Worm (Caenorhabditis elegans) whole organism, young adult: ENCODE data around the gene sma-5.
A peak's percentile ranks its signal among the peaks of the same experiment; 100 is the strongest.

Experiments used
- B0035.1 ChIP-seq: sonication (generic microtip); optimal IDR thresholded peaks from 2 replicates; lab custom pipeline; 2016; ENCODE audit warnings: missing genetic modification characterization, mild to moderate bottlenecking, missing compliant biosample characterization, missing genotype, missing genetic modification reagents
- D2030.7 ChIP-seq: fragments of 200-800 bp; sonication (Bioruptor generic); IDR thresholded peaks from 2 replicates; pipeline ENCODE4 v1.3.6; 2022; ENCODE audit warnings: missing genetic modification reagents, missing genetic modification characterization, missing compliant biosample characterization
- F10E7.11 ChIP-seq: sonication (generic microtip); optimal IDR thresholded peaks from 2 replicates; lab custom pipeline; 2017; ENCODE audit warnings: mild to moderate bottlenecking, missing genetic modification characterization, moderate library complexity, missing compliant biosample characterization
- F37B4.10 ChIP-seq: fragments of 200-800 bp; sonication (Bioruptor generic); IDR thresholded peaks from 2 replicates; pipeline ENCODE4 v1.3.6; 2022; ENCODE audit warnings: missing genetic modification characterization, missing compliant biosample characterization
- F55B11.4 ChIP-seq: sonication (generic microtip); optimal IDR thresholded peaks from 2 replicates; lab custom pipeline; 2016; ENCODE audit warnings: missing compliant biosample characterization, missing genetic modification characterization, borderline replicate concordance; ENCODE audit not compliant: insufficient read depth
- F57A8.1 ChIP-seq: fragments of 200-800 bp; sonication (Bioruptor generic); optimal IDR thresholded peaks from 2 replicates; lab custom pipeline; 2018; ENCODE audit warnings: mild to moderate bottlenecking, missing genetic modification characterization, moderate library complexity, missing compliant biosample characterization
- K11D2.4 ChIP-seq: fragments of 200-800 bp; sonication (Bioruptor generic); IDR thresholded peaks from 2 replicates; pipeline ENCODE4 v1.3.6; 2022; ENCODE audit warnings: missing genetic modification reagents, missing genetic modification characterization, missing compliant biosample characterization
- K12H6.12 ChIP-seq: fragments of 200-800 bp; sonication (Bioruptor generic); optimal IDR thresholded peaks from 2 replicates; lab custom pipeline; 2018; ENCODE audit warnings: mild to moderate bottlenecking, missing genetic modification characterization, missing compliant biosample characterization
- T07F8.4 ChIP-seq: sonication (generic microtip); optimal IDR thresholded peaks from 2 replicates; lab custom pipeline; 2016; ENCODE audit warnings: mild to moderate bottlenecking, missing genetic modification characterization, moderate library complexity, missing compliant biosample characterization
- Y56A3A.18 ChIP-seq: fragments of 200-800 bp; sonication (Bioruptor generic); IDR thresholded peaks from 2 replicates; pipeline ENCODE4 v1.3.6; 2022; ENCODE audit warnings: missing genetic modification reagents, missing genetic modification characterization, missing compliant biosample characterization
- Y67H2A.10 ChIP-seq: fragments of 200-800 bp; sonication (Bioruptor generic); conservative IDR thresholded peaks from 2 replicates; pipeline ENCODE4 v1.3.6; 2022; ENCODE audit warnings: missing genetic modification reagents, missing genetic modification characterization, missing compliant biosample characterization
- ama-1 ChIP-seq, 3 experiments: fragments of 150-350 bp in 1 of 3; sonication (generic microtip) in 2 of 3; optimal IDR thresholded peaks; 2 replicates each; lab custom pipeline; 2014 to 2018; ENCODE audit warnings: missing biosample characterization in 2 of 3, missing genetic modification characterization in 2 of 3, missing genetic modification reagents in 2 of 3
- aptf-2 ChIP-seq: fragments of 200-800 bp; sonication (Bioruptor generic); conservative IDR thresholded peaks from 2 replicates; pipeline ENCODE4 v1.3.6; 2022; ENCODE audit warnings: missing genetic modification reagents, missing genetic modification characterization, missing compliant biosample characterization
- atf-7 ChIP-seq: sonication (generic microtip); optimal IDR thresholded peaks from 2 replicates; lab custom pipeline; 2017; ENCODE audit warnings: mild to moderate bottlenecking, missing genetic modification characterization, missing compliant biosample characterization
- attf-3 ChIP-seq: fragments of 200-800 bp; sonication (Bioruptor generic); conservative IDR thresholded peaks from 2 replicates; pipeline ENCODE4 v1.3.6; 2022; ENCODE audit warnings: missing genetic modification reagents, missing genetic modification characterization, missing compliant biosample characterization
- attf-6 ChIP-seq: fragments of 200-800 bp; sonication (Bioruptor generic); IDR thresholded peaks from 2 replicates; pipeline ENCODE4 v1.3.6; 2022; ENCODE audit warnings: missing genetic modification reagents, missing genetic modification characterization, missing compliant biosample characterization
- bed-1 ChIP-seq: fragments of 200-800 bp; sonication (Bioruptor generic); IDR thresholded peaks from 2 replicates; pipeline ENCODE4 v1.3.6; 2022; ENCODE audit warnings: missing genetic modification reagents, missing genetic modification characterization, missing compliant biosample characterization
- bed-2 ChIP-seq: fragments of 200-800 bp; sonication (Bioruptor generic); IDR thresholded peaks from 2 replicates; pipeline ENCODE4 v1.3.6; 2022; ENCODE audit warnings: missing genetic modification reagents, missing genetic modification characterization, missing compliant biosample characterization
- cebp-1 ChIP-seq, 2 experiments: fragments of 200-800 bp in 1 of 2; sonication (Bioruptor generic) in 1 of 2; sonication (generic microtip) in 1 of 2; IDR thresholded peaks in 1 of 2; optimal IDR thresholded peaks in 1 of 2; 2 replicates each; pipeline versions ENCODE4 v1.3.6 to Lab custom; 2017 to 2022; ENCODE audit warnings: missing compliant biosample characterization in 2 of 2, missing genetic modification characterization in 2 of 2, mild to moderate bottlenecking in 1 of 2, missing genetic modification reagents in 1 of 2, moderate library complexity in 1 of 2
- ceh-79 ChIP-seq: sonication (generic microtip); optimal IDR thresholded peaks from 2 replicates; lab custom pipeline; 2017; ENCODE audit warnings: mild to moderate bottlenecking, missing genetic modification characterization, missing compliant biosample characterization
- die-1 ChIP-seq: sonication (generic microtip); optimal IDR thresholded peaks from 2 replicates; lab custom pipeline; 2016; ENCODE audit warnings: missing genotype, mild to moderate bottlenecking, missing genetic modification characterization, missing compliant biosample characterization
- dpff-1 ChIP-seq: sonication (generic microtip); optimal IDR thresholded peaks from 2 replicates; lab custom pipeline; 2017; ENCODE audit warnings: mild to moderate bottlenecking, missing genetic modification characterization, missing compliant biosample characterization
- efl-1 ChIP-seq: fragments of 150-350 bp; optimal IDR thresholded peaks from 2 replicates; lab custom pipeline; 2014; ENCODE audit warnings: missing biosample characterization, missing genetic modification reagents, missing genetic modification characterization
- egl-44 ChIP-seq: fragments of 200-800 bp; sonication (Bioruptor generic); IDR thresholded peaks from 2 replicates; pipeline ENCODE4 v1.3.6; 2022; ENCODE audit warnings: missing genetic modification reagents, missing genetic modification characterization, missing compliant biosample characterization
- egrh-3 ChIP-seq: fragments of 200-800 bp; sonication (Bioruptor generic); IDR thresholded peaks from 2 replicates; pipeline ENCODE4 v1.3.6; 2022; ENCODE audit warnings: missing genetic modification reagents, missing genetic modification characterization, missing compliant biosample characterization
- ekl-4 ChIP-seq: fragments of 200-800 bp; sonication (Bioruptor generic); IDR thresholded peaks from 2 replicates; pipeline ENCODE4 v1.3.6; 2022; ENCODE audit warnings: missing genetic modification reagents, missing genetic modification characterization, missing compliant biosample characterization
- hrde-1 ChIP-seq: sonication (generic microtip); optimal IDR thresholded peaks from 2 replicates; lab custom pipeline; 2016; ENCODE audit warnings: missing genetic modification characterization, mild to moderate bottlenecking, missing compliant biosample characterization, moderate library complexity, missing genotype, missing genetic modification reagents, borderline replicate concordance
- lin-26 ChIP-seq: fragments of 200-800 bp; sonication (Bioruptor generic); IDR thresholded peaks from 2 replicates; pipeline ENCODE4 v1.3.6; 2022; ENCODE audit warnings: missing genetic modification reagents, missing genetic modification characterization, missing compliant biosample characterization
- lin-54 ChIP-seq: fragments of 200-800 bp; sonication (Bioruptor generic); optimal IDR thresholded peaks from 2 replicates; lab custom pipeline; 2018; ENCODE audit warnings: mild to moderate bottlenecking, missing genetic modification characterization, missing compliant biosample characterization
- lsy-27 ChIP-seq: sonication (generic microtip); optimal IDR thresholded peaks from 2 replicates; lab custom pipeline; 2017; ENCODE audit warnings: missing genetic modification characterization, mild to moderate bottlenecking, missing compliant biosample characterization, antibody characterized with exemption, missing genotype, borderline replicate concordance; ENCODE audit not compliant: insufficient read depth
- madf-10 ChIP-seq: sonication (generic microtip); optimal IDR thresholded peaks from 2 replicates; lab custom pipeline; 2016; ENCODE audit warnings: mild to moderate bottlenecking, missing genetic modification characterization, missing compliant biosample characterization
- madf-3 ChIP-seq: fragments of 200-800 bp; sonication (Bioruptor generic); IDR thresholded peaks from 2 replicates; pipeline ENCODE4 v1.3.6; 2022; ENCODE audit warnings: missing genetic modification reagents, missing genetic modification characterization, missing compliant biosample characterization
- mcd-1 ChIP-seq: fragments of 200-800 bp; sonication (Bioruptor generic); IDR thresholded peaks from 2 replicates; pipeline ENCODE4 v1.3.6; 2022; ENCODE audit warnings: missing genetic modification reagents, missing genetic modification characterization, missing compliant biosample characterization
- mxl-1 ChIP-seq: sonication (generic microtip); optimal IDR thresholded peaks from 2 replicates; lab custom pipeline; 2016; ENCODE audit warnings: missing genetic modification characterization, missing compliant biosample characterization
- nfya-1 ChIP-seq: sonication (generic microtip); optimal IDR thresholded peaks from 2 replicates; lab custom pipeline; 2017; ENCODE audit warnings: antibody characterized with exemption, missing compliant biosample characterization, missing genetic modification characterization, borderline replicate concordance; ENCODE audit not compliant: insufficient read depth
- nfya-2 ChIP-seq: fragments of 200-800 bp; sonication (Bioruptor generic); IDR thresholded peaks from 2 replicates; pipeline ENCODE4 v1.3.6; 2022; ENCODE audit warnings: missing genetic modification reagents, missing genetic modification characterization, missing compliant biosample characterization
- nhr-27 ChIP-seq: fragments of 200-800 bp; sonication (Bioruptor generic); optimal IDR thresholded peaks from 2 replicates; lab custom pipeline; 2018; ENCODE audit warnings: mild to moderate bottlenecking, missing genetic modification characterization, moderate library complexity, missing compliant biosample characterization
- nhr-80 ChIP-seq: sonication (generic microtip); optimal IDR thresholded peaks from 2 replicates; lab custom pipeline; 2016; ENCODE audit warnings: missing genetic modification characterization, missing compliant biosample characterization
- pha-4 ChIP-seq: fragments of 150-350 bp; sonication (generic microtip); optimal IDR thresholded peaks from 2 replicates; lab custom pipeline; 2014; ENCODE audit warnings: missing biosample characterization, missing genetic modification reagents, missing genetic modification characterization
- rpc-1 ChIP-seq, 2 experiments: fragments of 150-350 bp in 1 of 2; sonication (generic microtip) in 1 of 2; optimal IDR thresholded peaks; 2 replicates each; lab custom pipeline; 2014 to 2018; ENCODE audit warnings: missing biosample characterization in 1 of 2, missing genetic modification characterization in 1 of 2, missing genetic modification reagents in 1 of 2, missing genotype in 1 of 2
- snpc-1.1 ChIP-seq: sonication (generic microtip); optimal IDR thresholded peaks from 2 replicates; lab custom pipeline; 2017; ENCODE audit warnings: missing genetic modification characterization, mild to moderate bottlenecking, missing compliant biosample characterization, antibody characterized with exemption, moderate library complexity, missing genotype, missing genetic modification reagents; ENCODE audit not compliant: insufficient read depth
- snpc-3.4 ChIP-seq: sonication (generic microtip); optimal IDR thresholded peaks from 2 replicates; lab custom pipeline; 2017; ENCODE audit warnings: missing genetic modification characterization, mild to moderate bottlenecking, missing compliant biosample characterization, antibody characterized with exemption, moderate library complexity, missing genotype, missing genetic modification reagents
- snpc-4 ChIP-seq, 5 experiments: fragments of 150-350 bp in 1 of 5; sonication (generic microtip) in 4 of 5; optimal IDR thresholded peaks; 2 replicates each; lab custom pipeline; 2014 to 2018; ENCODE audit warnings: missing genetic modification characterization in 5 of 5, missing biosample characterization in 3 of 5, antibody characterized with exemption in 2 of 5, mild to moderate bottlenecking in 2 of 5, missing compliant biosample characterization in 2 of 5, missing genotype in 2 of 5, moderate library complexity in 2 of 5, missing genetic modification reagents in 1 of 5
- tbx-9 ChIP-seq: sonication (generic microtip); optimal IDR thresholded peaks from 2 replicates; lab custom pipeline; 2016; ENCODE audit warnings: borderline replicate concordance, missing genetic modification characterization, inconsistent platforms, missing compliant biosample characterization
- tlf-1 ChIP-seq: fragments of 200-800 bp; sonication (Bioruptor generic); optimal IDR thresholded peaks from 2 replicates; lab custom pipeline; 2018; ENCODE audit warnings: mild to moderate bottlenecking, missing genetic modification characterization, missing compliant biosample characterization

The sma-5 gene

DNA sequence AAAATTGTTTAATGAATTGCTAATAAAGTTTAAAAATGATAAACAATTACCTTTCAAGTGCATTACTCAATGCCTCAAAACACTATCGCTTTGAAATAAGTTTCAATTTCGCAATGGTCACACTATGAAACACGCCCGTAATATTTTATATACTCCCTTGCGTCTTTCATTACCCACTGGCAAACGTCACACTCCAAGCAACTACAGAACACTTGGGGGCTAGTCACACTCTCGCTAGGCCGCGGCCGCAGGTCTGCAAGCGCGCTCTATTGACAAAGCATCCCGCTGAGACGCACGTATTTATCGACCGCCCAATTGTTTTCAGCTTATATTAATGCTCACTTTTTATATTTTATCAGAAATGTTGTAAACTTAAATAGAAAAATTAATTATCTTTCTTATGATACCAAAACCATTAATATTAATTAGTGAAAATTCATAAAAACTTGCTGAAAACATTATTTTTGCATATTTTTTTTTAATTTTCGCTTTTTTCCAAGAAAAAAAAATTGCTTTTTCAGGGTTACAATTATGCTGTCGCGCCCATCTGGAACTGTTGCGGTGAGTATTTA is 12.6 kb upstream of the sma-5 start, which contains the start of the genes nmat-1 and ucr-2.1 (continued):
- TF ChIP-seq cebp-1 (GFP tag; IDR thresholded peaks at IDR 0.05; lab: Robert Waterston, UW) (peak; percentile 92), cebp-1 (tag; optimal IDR thresholded peaks at IDR 0.05; lab: Kevin White, UChicago) (peak; percentile 97), F37B4.10 (no peak), F57A8.1 (GFP tag; lab: Kevin White, UChicago) (no peak), snpc-3.4 (no peak), nfya-2 (no peak), lsy-27 (tag; lab: Kevin White, UChicago) (no peak), nhr-80 (tag; lab: Kevin White, UChicago) (peak; percentile 97), Y67H2A.10 (GFP tag; lab: Robert Waterston, UW) (no peak), snpc-4 (GFP tag; optimal IDR thresholded peaks at IDR 0.05; lab: Kevin White, UChicago) (no peak), snpc-4 (tag; optimal IDR thresholded peaks at IDR 0.05; lab: Kevin White, UChicago) (peak in 2 of 4 experiments; percentile 1 to 50), ama-1 (optimal IDR thresholded peaks at IDR 0.05; lab: Kevin White, UChicago) (no peak), ama-1 (GFP tag; optimal IDR thresholded peaks at IDR 0.05; lab: Kevin White, UChicago) (no peak), efl-1 (no peak), ceh-79 (tag; lab: Kevin White, UChicago) (no peak), attf-3 (GFP tag; lab: Robert Waterston, UW) (no peak), madf-3 (GFP tag; lab: Robert Waterston, UW) (no peak), ekl-4 (GFP tag; lab: Robert Waterston, UW) (no peak), egl-44 (GFP tag; lab: Robert Waterston, UW) (no peak), tbx-9 (tag; lab: Kevin White, UChicago) (no peak), aptf-2 (no peak), K11D2.4 (GFP tag; lab: Robert Waterston, UW) (no peak), F10E7.11 (tag; lab: Kevin White, UChicago) (no peak), bed-2 (GFP tag; lab: Robert Waterston, UW) (no peak), Y56A3A.18 (GFP tag; lab: Robert Waterston, UW) (0 out of 2 replicates have a peak, but pooled peaks have one; percentile 53), D2030.7 (GFP tag; lab: Robert Waterston, UW) (no peak), attf-6 (GFP tag; lab: Robert Waterston, UW) (no peak), tlf-1 (GFP tag; lab: Kevin White, UChicago) (peak; percentile 16), die-1 (no peak), mcd-1 (GFP tag; lab: Robert Waterston, UW) (peak; percentile 98), hrde-1 (no peak), K12H6.12 (tag; lab: Kevin White, UChicago) (peak; percentile 66), T07F8.4 (tag; lab: Kevin White, UChicago) (no peak), pha-4 (tag; lab: Kevin White, UChicago) (no peak), B0035.1 (tag; lab: Kevin White, UChicago) (no peak), nfya-1 (no peak), bed-1 (no peak), atf-7 (tag; lab: Kevin White, UChicago) (no peak), snpc-1.1 (no peak), mxl-1 (tag; lab: Kevin White, UChicago) (no peak), madf-10 (tag; lab: Kevin White, UChicago) (peak; percentile 64), egrh-3 (GFP tag; lab: Robert Waterston, UW) (0 out of 2 replicates have a peak, but pooled peaks have one; percentile 20), lin-26 (GFP tag; lab: Robert Waterston, UW) (no peak), nhr-27 (no peak), F55B11.4 (no peak), dpff-1 (no peak), rpc-1 (optimal IDR thresholded peaks at IDR 0.05; lab: Kevin White, UChicago) (no peak), rpc-1 (tag; optimal IDR thresholded peaks at IDR 0.05; lab: Kevin White, UChicago) (no peak), lin-54 (GFP tag; lab: Kevin White, UChicago) (no peak)
